In genomic region chr3L:21065212-21065902, dm6 we compare ENCODE assay signal across 1 fruit fly cellular context.
TF ChIP-seq lines count a peak whose summit lies in the region.

TSS of gene CG43072 (plus strand) at chr3L:21065852.

TF ChIP-seq in whole organism, embryonic, 481 proteins besides CTCF, POLR2A, EP300 and RAD21 (continued from another document and continues in another):
- no peak for TF ChIP-seq CG10462 (GFP tag; optimal IDR thresholded peaks at IDR 0.05; lab: Kevin White, UChicago)
- peak; percentile 45 for TF ChIP-seq grn (GFP tag; optimal IDR thresholded peaks at IDR 0.05; lab: Kevin White, UChicago)
- no peak for TF ChIP-seq kay (GFP tag; optimal IDR thresholded peaks at IDR 0.05; lab: Kevin White, UChicago)
- TF ChIP-seq dmrt11E (tag; optimal IDR thresholded peaks at IDR 0.05; lab: Kevin White, UChicago), result no peak
- TF ChIP-seq Hmr (GFP tag; optimal IDR thresholded peaks at IDR 0.05; lab: Kevin White, UChicago), result peak; percentile 52
- no peak for TF ChIP-seq NC2α (GFP tag; optimal IDR thresholded peaks at IDR 0.05; lab: Kevin White, UChicago)
- TF ChIP-seq CG4282 (GFP tag; optimal IDR thresholded peaks at IDR 0.05; lab: Kevin White, UChicago), result no peak
- TF ChIP-seq ac (GFP tag; optimal IDR thresholded peaks at IDR 0.05; lab: Kevin White, UChicago), result peak; percentile 19
- TF ChIP-seq CG11398 (GFP tag; optimal IDR thresholded peaks at IDR 0.05; lab: Kevin White, UChicago), result no peak
- TF ChIP-seq mirr (GFP tag; optimal IDR thresholded peaks at IDR 0.05; lab: Kevin White, UChicago), result peak; percentile 84
- no peak for TF ChIP-seq p53 (GFP tag; optimal IDR thresholded peaks at IDR 0.05; lab: Kevin White, UChicago)
- TF ChIP-seq pb (GFP tag; optimal IDR thresholded peaks at IDR 0.05; lab: Kevin White, UChicago), result no peak
- TF ChIP-seq CG34376 (GFP tag; optimal IDR thresholded peaks at IDR 0.05; lab: Kevin White, UChicago), result peak; percentile 99
- TF ChIP-seq sug (tag; optimal IDR thresholded peaks at IDR 0.05; lab: Kevin White, UChicago), result peak; percentile 85
- peak; percentile 26; the same call in 1 of the 2 replicates for TF ChIP-seq CG13287 (GFP tag; IDR thresholded peaks at IDR 0.05; lab: Robert Waterston, UW; ENCODE audit: partially characterized antibody)
- peak; percentile 40 for TF ChIP-seq CG4707 (GFP tag; optimal IDR thresholded peaks at IDR 0.05; lab: Kevin White, UChicago)
- TF ChIP-seq Sox100B (GFP tag; optimal IDR thresholded peaks at IDR 0.05; lab: Kevin White, UChicago), result no peak
- TF ChIP-seq run (tag; optimal IDR thresholded peaks at IDR 0.05; lab: Kevin White, UChicago), result peak; percentile 22
- no peak for TF ChIP-seq CG17612 (GFP tag; IDR thresholded peaks at IDR 0.05; lab: Robert Waterston, UW)
- peak; percentile 44 for TF ChIP-seq CG17912 (GFP tag; optimal IDR thresholded peaks at IDR 0.05; lab: Kevin White, UChicago)
- no peak for TF ChIP-seq CG10366 (GFP tag; IDR thresholded peaks at IDR 0.05; lab: Robert Waterston, UW)
- no peak for TF ChIP-seq CG7786 (GFP tag; optimal IDR thresholded peaks at IDR 0.05; lab: Kevin White, UChicago)
- TF ChIP-seq lilli (GFP tag; optimal IDR thresholded peaks at IDR 0.05; lab: Kevin White, UChicago), result peak; percentile 9
- TF ChIP-seq CG10654 (GFP tag; optimal IDR thresholded peaks at IDR 0.05; lab: Kevin White, UChicago), result no peak
- TF ChIP-seq sna (GFP tag; IDR thresholded peaks at IDR 0.05; lab: Robert Waterston, UW; ENCODE audit: partially characterized antibody), result no peak
- TF ChIP-seq CG8924 (tag; optimal IDR thresholded peaks at IDR 0.05; lab: Kevin White, UChicago), result peak; percentile 30
- peak; percentile 3 for TF ChIP-seq CG7839 (tag; optimal IDR thresholded peaks at IDR 0.05; lab: Kevin White, UChicago)
- peak; percentile 75 for TF ChIP-seq sens (GFP tag; lab: Kevin White, UChicago)
- peak; percentile 59 for TF ChIP-seq Fer1 (GFP tag; optimal IDR thresholded peaks at IDR 0.05; lab: Kevin White, UChicago)
- TF ChIP-seq CG33213 (GFP tag; optimal IDR thresholded peaks at IDR 0.05; lab: Kevin White, UChicago), result peak; percentile 4
- no peak for TF ChIP-seq CG15479 (GFP tag; optimal IDR thresholded peaks at IDR 0.05; lab: Kevin White, UChicago)
- peak; percentile 14; the same call in 1 of the 2 replicates for TF ChIP-seq Adf1 (GFP tag; IDR thresholded peaks at IDR 0.05; lab: Robert Waterston, UW)
- TF ChIP-seq stwl (tag; optimal IDR thresholded peaks at IDR 0.05; lab: Kevin White, UChicago), result peak; percentile 49
- peak; percentile 7 for TF ChIP-seq CG15601 (tag; optimal IDR thresholded peaks at IDR 0.05; lab: Kevin White, UChicago)
- TF ChIP-seq wor (GFP tag; IDR thresholded peaks at IDR 0.05; lab: Robert Waterston, UW), result no peak
- TF ChIP-seq CG8290 (GFP tag; optimal IDR thresholded peaks at IDR 0.05; lab: Kevin White, UChicago), result no peak
- TF ChIP-seq CG8290 (tag; optimal IDR thresholded peaks at IDR 0.05; lab: Kevin White, UChicago), result peak in 1 of 2 experiments; percentile 24
- peak; percentile 57 for TF ChIP-seq CG10431 (GFP tag; optimal IDR thresholded peaks at IDR 0.05; lab: Kevin White, UChicago)
- TF ChIP-seq Pdp1 (GFP tag; optimal IDR thresholded peaks at IDR 0.05; lab: Kevin White, UChicago), result peak in 1 of 2 experiments; percentile 55
- TF ChIP-seq Nf-YC (tag; optimal IDR thresholded peaks at IDR 0.05; lab: Kevin White, UChicago), result peak; percentile 39
- TF ChIP-seq CG34224 (GFP tag; IDR thresholded peaks at IDR 0.05; lab: Robert Waterston, UW; ENCODE audit: partially characterized antibody), result no peak
- TF ChIP-seq lmd (GFP tag; IDR thresholded peaks at IDR 0.05; lab: Robert Waterston, UW), result no peak
- no peak for TF ChIP-seq Hr3 (GFP tag; optimal IDR thresholded peaks at IDR 0.05; lab: Kevin White, UChicago)
- peak; percentile 1 for TF ChIP-seq CG1233 (GFP tag; optimal IDR thresholded peaks at IDR 0.05; lab: Kevin White, UChicago)
- peak; percentile 56 for TF ChIP-seq lbe (GFP tag; optimal IDR thresholded peaks at IDR 0.05; lab: Kevin White, UChicago)
- TF ChIP-seq Atf6 (GFP tag; IDR thresholded peaks at IDR 0.05; lab: Robert Waterston, UW), result peak; percentile 43; the same call in 1 of the 2 replicates
- TF ChIP-seq CG12744 (GFP tag; optimal IDR thresholded peaks at IDR 0.05; lab: Kevin White, UChicago), result peak; percentile 10
- peak; percentile 64; the same call in 1 of the 2 replicates for TF ChIP-seq sens-2 (GFP tag; IDR thresholded peaks at IDR 0.05; lab: Robert Waterston, UW)
- peak; percentile 80 for TF ChIP-seq CG17568 (GFP tag; optimal IDR thresholded peaks at IDR 0.05; lab: Kevin White, UChicago)
- TF ChIP-seq emc (GFP tag; optimal IDR thresholded peaks at IDR 0.05; lab: Kevin White, UChicago), result no peak
- TF ChIP-seq bsh (GFP tag; optimal IDR thresholded peaks at IDR 0.05; lab: Kevin White, UChicago), result peak; percentile 8 to 14
- TF ChIP-seq unc-4 (GFP tag; IDR thresholded peaks at IDR 0.05; lab: Robert Waterston, UW; ENCODE audit: partially characterized antibody), result no peak
- TF ChIP-seq Awh (GFP tag; IDR thresholded peaks at IDR 0.05; lab: Robert Waterston, UW), result no peak
- TF ChIP-seq Eip74EF (GFP tag; optimal IDR thresholded peaks at IDR 0.05; lab: Kevin White, UChicago), result peak in 1 of 2 experiments; percentile 49
- TF ChIP-seq MTF-1 (GFP tag; optimal IDR thresholded peaks at IDR 0.05; lab: Kevin White, UChicago; ENCODE audit: borderline replicate concordance), result peak; percentile 19
- peak; percentile 66 for TF ChIP-seq CG6813 (GFP tag; optimal IDR thresholded peaks at IDR 0.05; lab: Kevin White, UChicago)
- peak; percentile 27 for TF ChIP-seq grau (tag; optimal IDR thresholded peaks at IDR 0.05; lab: Kevin White, UChicago)
- peak; percentile 55 for TF ChIP-seq caup (GFP tag; optimal IDR thresholded peaks at IDR 0.05; lab: Kevin White, UChicago; ENCODE audit: severe bottlenecking)
- no peak for TF ChIP-seq CG13123 (GFP tag; optimal IDR thresholded peaks at IDR 0.05; lab: Kevin White, UChicago)
- TF ChIP-seq eyg (GFP tag; optimal IDR thresholded peaks at IDR 0.05; lab: Kevin White, UChicago), result no peak
- no peak for TF ChIP-seq stc (GFP tag; IDR thresholded peaks at IDR 0.05; lab: Robert Waterston, UW)
- TF ChIP-seq CG15073 (GFP tag; optimal IDR thresholded peaks at IDR 0.05; lab: Kevin White, UChicago), result no peak
- TF ChIP-seq Nf-YB (GFP tag; optimal IDR thresholded peaks at IDR 0.05; lab: Kevin White, UChicago), result peak; percentile 26
- TF ChIP-seq tap (tag; optimal IDR thresholded peaks at IDR 0.05; lab: Kevin White, UChicago), result peak; percentile 59
- TF ChIP-seq Opbp (GFP tag; IDR thresholded peaks at IDR 0.05; lab: Robert Waterston, UW; ENCODE audit: partially characterized antibody), result 0 out of 3 replicates have a peak, but pooled peaks have one; percentile 34
- no peak for TF ChIP-seq tin (GFP tag; optimal IDR thresholded peaks at IDR 0.05; lab: Kevin White, UChicago)
- peak; percentile 36 for TF ChIP-seq gcm (GFP tag; optimal IDR thresholded peaks at IDR 0.05; lab: Kevin White, UChicago)
- TF ChIP-seq CG10267 (tag; optimal IDR thresholded peaks at IDR 0.05; lab: Kevin White, UChicago), result peak; percentile 15
- TF ChIP-seq nerfin-1 (tag; optimal IDR thresholded peaks at IDR 0.05; lab: Kevin White, UChicago), result peak; percentile 16
- peak; percentile 21 for TF ChIP-seq CG12769 (tag; optimal IDR thresholded peaks at IDR 0.05; lab: Kevin White, UChicago)
- TF ChIP-seq CG6254 (GFP tag; optimal IDR thresholded peaks at IDR 0.05; lab: Kevin White, UChicago), result peak; percentile 48
- TF ChIP-seq CG32767 (GFP tag; IDR thresholded peaks at IDR 0.05; lab: Robert Waterston, UW), result no peak
- no peak for TF ChIP-seq pum (GFP tag; optimal IDR thresholded peaks at IDR 0.05; lab: Kevin White, UChicago)
- no peak for TF ChIP-seq al (GFP tag; IDR thresholded peaks at IDR 0.05; lab: Robert Waterston, UW)
- peak; percentile 13 for TF ChIP-seq kah (GFP tag; optimal IDR thresholded peaks at IDR 0.05; lab: Kevin White, UChicago)
- TF ChIP-seq Bgb (GFP tag; IDR thresholded peaks at IDR 0.05; lab: Robert Waterston, UW; ENCODE audit: partially characterized antibody), result peak; percentile 67
- TF ChIP-seq phol (tag; optimal IDR thresholded peaks at IDR 0.05; lab: Kevin White, UChicago), result no peak
- peak; percentile 25 for TF ChIP-seq lab (GFP tag; optimal IDR thresholded peaks at IDR 0.05; lab: Kevin White, UChicago)
- no peak for TF ChIP-seq ftz-f1 (GFP tag; optimal IDR thresholded peaks at IDR 0.05; lab: Kevin White, UChicago)
- peak; percentile 61; the same call in 1 of the 3 replicates for TF ChIP-seq CG2199 (GFP tag; IDR thresholded peaks at IDR 0.05; lab: Robert Waterston, UW)
- peak; percentile 80 for TF ChIP-seq CrebB (tag; optimal IDR thresholded peaks at IDR 0.05; lab: Kevin White, UChicago)
- TF ChIP-seq Bteb2 (GFP tag; optimal IDR thresholded peaks at IDR 0.05; lab: Kevin White, UChicago), result no peak
- peak; percentile 49 for TF ChIP-seq CG12299 (tag; optimal IDR thresholded peaks at IDR 0.05; lab: Kevin White, UChicago)
- TF ChIP-seq CG33557 (GFP tag; optimal IDR thresholded peaks at IDR 0.05; lab: Kevin White, UChicago), result peak; percentile 44
- TF ChIP-seq HmgZ (tag; optimal IDR thresholded peaks at IDR 0.05; lab: Kevin White, UChicago), result peak; percentile 53
- TF ChIP-seq CG4424 (GFP tag; optimal IDR thresholded peaks at IDR 0.05; lab: Kevin White, UChicago), result no peak
- TF ChIP-seq CG12219 (GFP tag; optimal IDR thresholded peaks at IDR 0.05; lab: Kevin White, UChicago), result peak; percentile 43
- no peak for TF ChIP-seq BEAF-32 (GFP tag; optimal IDR thresholded peaks at IDR 0.05; lab: Kevin White, UChicago)
- no peak for TF ChIP-seq dmrt99B (tag; optimal IDR thresholded peaks at IDR 0.05; lab: Kevin White, UChicago)
- peak; percentile 2 for TF ChIP-seq CG10274 (GFP tag; optimal IDR thresholded peaks at IDR 0.05; lab: Kevin White, UChicago)
- TF ChIP-seq nau (GFP tag; optimal IDR thresholded peaks at IDR 0.05; lab: Kevin White, UChicago), result peak; percentile 25
- peak; percentile 50 for TF ChIP-seq CG12071 (GFP tag; optimal IDR thresholded peaks at IDR 0.05; lab: Kevin White, UChicago)
- TF ChIP-seq nerfin-2 (GFP tag; IDR thresholded peaks at IDR 0.05; lab: Robert Waterston, UW; ENCODE audit: partially characterized antibody), result no peak
- peak; percentile 12 for TF ChIP-seq CG1603 (tag; optimal IDR thresholded peaks at IDR 0.05; lab: Kevin White, UChicago)
- peak; percentile 34; the same call in 1 of the 3 replicates for TF ChIP-seq CG16813 (GFP tag; IDR thresholded peaks at IDR 0.05; lab: Robert Waterston, UW; ENCODE audit: partially characterized antibody)
- no peak for TF ChIP-seq CG10147 (GFP tag; optimal IDR thresholded peaks at IDR 0.05; lab: Kevin White, UChicago)
- no peak for TF ChIP-seq CG7963 (GFP tag; IDR thresholded peaks at IDR 0.05; lab: Robert Waterston, UW; ENCODE audit: partially characterized antibody)
- peak; percentile 26 for TF ChIP-seq zen (tag; optimal IDR thresholded peaks at IDR 0.05; lab: Kevin White, UChicago)
- TF ChIP-seq B-H2 (GFP tag; optimal IDR thresholded peaks at IDR 0.05; lab: Kevin White, UChicago), result peak; percentile 62
- TF ChIP-seq YL-1 (GFP tag; optimal IDR thresholded peaks at IDR 0.05; lab: Kevin White, UChicago), result peak; percentile 3
- TF ChIP-seq Ets65A (GFP tag; lab: Kevin White, UChicago), result no peak
- no peak for TF ChIP-seq br (optimal IDR thresholded peaks at IDR 0.05; lab: Kevin White, UChicago)
- no peak for TF ChIP-seq Oaz (GFP tag; IDR thresholded peaks at IDR 0.05; lab: Robert Waterston, UW)
- TF ChIP-seq Xrp1 (GFP tag; IDR thresholded peaks at IDR 0.05; lab: Robert Waterston, UW), result 0 out of 2 replicates have a peak, but pooled peaks have one; percentile 29
- peak; percentile 98 for TF ChIP-seq sd (tag; optimal IDR thresholded peaks at IDR 0.05; lab: Kevin White, UChicago)
- TF ChIP-seq CG17829 (tag; optimal IDR thresholded peaks at IDR 0.05; lab: Kevin White, UChicago), result peak; percentile 2
- TF ChIP-seq exex (tag; optimal IDR thresholded peaks at IDR 0.05; lab: Kevin White, UChicago), result peak; percentile 97
- peak; percentile 20 for TF ChIP-seq scrt (GFP tag; optimal IDR thresholded peaks at IDR 0.05; lab: Kevin White, UChicago)
- TF ChIP-seq unpg (GFP tag; optimal IDR thresholded peaks at IDR 0.05; lab: Kevin White, UChicago), result peak; percentile 49
- peak; percentile 87 for TF ChIP-seq salm (tag; optimal IDR thresholded peaks at IDR 0.05; lab: Kevin White, UChicago)
- TF ChIP-seq CG7271 (tag; optimal IDR thresholded peaks at IDR 0.05; lab: Kevin White, UChicago), result no peak
- peak; percentile 63 for TF ChIP-seq pita (GFP tag; optimal IDR thresholded peaks at IDR 0.05; lab: Kevin White, UChicago)
- no peak for TF ChIP-seq HLH54F (GFP tag; optimal IDR thresholded peaks at IDR 0.05; lab: Kevin White, UChicago)
- peak; percentile 79 for TF ChIP-seq CG13894 (tag; optimal IDR thresholded peaks at IDR 0.05; lab: Kevin White, UChicago)
- TF ChIP-seq bbx (GFP tag; IDR thresholded peaks at IDR 0.05; lab: Robert Waterston, UW; ENCODE audit: partially characterized antibody), result 0 out of 2 replicates have a peak, but pooled peaks have one; percentile 43
- TF ChIP-seq gfzf (GFP tag; optimal IDR thresholded peaks at IDR 0.05; lab: Kevin White, UChicago), result no peak
- peak; percentile 7 for TF ChIP-seq CG10979 (tag; optimal IDR thresholded peaks at IDR 0.05; lab: Kevin White, UChicago)
- TF ChIP-seq CG12942 (GFP tag; optimal IDR thresholded peaks at IDR 0.05; lab: Kevin White, UChicago), result no peak
- TF ChIP-seq pfk (GFP tag; optimal IDR thresholded peaks at IDR 0.05; lab: Kevin White, UChicago), result peak; percentile 27
- peak; percentile 57 for TF ChIP-seq Hand (GFP tag; optimal IDR thresholded peaks at IDR 0.05; lab: Kevin White, UChicago)
- no peak for TF ChIP-seq slou (GFP tag; optimal IDR thresholded peaks at IDR 0.05; lab: Kevin White, UChicago)
- TF ChIP-seq CG13296 (GFP tag; optimal IDR thresholded peaks at IDR 0.05; lab: Kevin White, UChicago), result peak; percentile 69
- no peak for TF ChIP-seq ara (GFP tag; IDR thresholded peaks at IDR 0.05; lab: Robert Waterston, UW)
- TF ChIP-seq Myb (GFP tag; optimal IDR thresholded peaks at IDR 0.05; lab: Kevin White, UChicago), result peak; percentile 53
- peak; percentile 43 for TF ChIP-seq sqz (GFP tag; optimal IDR thresholded peaks at IDR 0.05; lab: Kevin White, UChicago)
- TF ChIP-seq Fer2 (tag; optimal IDR thresholded peaks at IDR 0.05; lab: Kevin White, UChicago), result peak; percentile 6
- TF ChIP-seq CG7987 (GFP tag; optimal IDR thresholded peaks at IDR 0.05; lab: Kevin White, UChicago), result peak; percentile 14
- TF ChIP-seq BtbVII (GFP tag; optimal IDR thresholded peaks at IDR 0.05; lab: Kevin White, UChicago), result peak; percentile 74
- no peak for TF ChIP-seq dpn (GFP tag; optimal IDR thresholded peaks at IDR 0.05; lab: Kevin White, UChicago)
- no peak for TF ChIP-seq CG30431 (GFP tag; optimal IDR thresholded peaks at IDR 0.05; lab: Kevin White, UChicago)
- peak; percentile 17 for TF ChIP-seq Asciz (GFP tag; optimal IDR thresholded peaks at IDR 0.05; lab: Kevin White, UChicago)
